Fruit fly (Drosophila melanogaster): Measurements from ENCODE around the gene CG31517.

The CG31517 gene

dm6 chr3R:13921806-13922515 is 26.3 kb upstream of the CG31517 start (continued):
- TF ChIP-seq CG6272 (GFP tag; IDR thresholded peaks at IDR 0.05) (peak; percentile 24; the same call in 1 of the 2 replicates), CG7987 (GFP tag; optimal IDR thresholded peaks at IDR 0.05) (no peak), HHEX (GFP tag; optimal IDR thresholded peaks at IDR 0.05) (no peak), CG17328 (GFP tag; IDR thresholded peaks at IDR 0.05) (no peak), tna (GFP tag; IDR thresholded peaks at IDR 0.05; ENCODE audit: partially characterized antibody) (no peak), Ets97D (GFP tag; optimal IDR thresholded peaks at IDR 0.05) (no peak), Med (GFP tag) (peak; percentile 78), Neu2 (GFP tag; optimal IDR thresholded peaks at IDR 0.05; ENCODE audit: borderline replicate concordance) (no peak), sd (tag; optimal IDR thresholded peaks at IDR 0.05) (no peak), CG2116 (GFP tag; optimal IDR thresholded peaks at IDR 0.05) (no peak), slp2 (GFP tag; optimal IDR thresholded peaks at IDR 0.05) (no peak), CG4820 (GFP tag; optimal IDR thresholded peaks at IDR 0.05) (no peak), CTCF (GFP tag; optimal IDR thresholded peaks at IDR 0.05) (no peak), amos (GFP tag; IDR thresholded peaks at IDR 0.05; ENCODE audit: partially characterized antibody) (no peak), Deaf1 (tag; optimal IDR thresholded peaks at IDR 0.05) (no peak), trem (tag; optimal IDR thresholded peaks at IDR 0.05) (peak; percentile 22), CG3281 (GFP tag; optimal IDR thresholded peaks at IDR 0.05) (no peak), sob (GFP tag; IDR thresholded peaks at IDR 0.05) (peak; percentile 61; the same call in 1 of the 2 replicates), CG4424 (GFP tag; optimal IDR thresholded peaks at IDR 0.05) (peak; percentile 53), Myb (GFP tag; optimal IDR thresholded peaks at IDR 0.05) (no peak), CG3407 (GFP tag; optimal IDR thresholded peaks at IDR 0.05) (no peak), unc-4 (GFP tag; IDR thresholded peaks at IDR 0.05; ENCODE audit: partially characterized antibody) (peak; percentile 44; the same call in 1 of the 2 replicates), CG5245 (GFP tag; optimal IDR thresholded peaks at IDR 0.05) (peak; percentile 19), chinmo (GFP tag; IDR thresholded peaks at IDR 0.05; ENCODE audit: partially characterized antibody) (no peak), cas (GFP tag; IDR thresholded peaks at IDR 0.05) (no peak), CG7357 (GFP tag; IDR thresholded peaks at IDR 0.05) (0 out of 3 replicates have a peak, but pooled peaks have one; percentile 43), salm (tag; optimal IDR thresholded peaks at IDR 0.05) (no peak), CG32767 (GFP tag; IDR thresholded peaks at IDR 0.05) (no peak), Asciz (GFP tag; optimal IDR thresholded peaks at IDR 0.05) (peak; percentile 34), Elba2 (GFP tag; optimal IDR thresholded peaks at IDR 0.05) (no peak), H2.0 (GFP tag; IDR thresholded peaks at IDR 0.05) (0 out of 2 replicates have a peak, but pooled peaks have one; percentile 31), Hmx (GFP tag; optimal IDR thresholded peaks at IDR 0.05) (no peak), lab (GFP tag; optimal IDR thresholded peaks at IDR 0.05) (peak; percentile 47), CG16779 (GFP tag; IDR thresholded peaks at IDR 0.05) (no peak), CG2875 (GFP tag; optimal IDR thresholded peaks at IDR 0.05) (no peak), tio (GFP tag; optimal IDR thresholded peaks at IDR 0.05) (no peak), sens-2 (GFP tag; IDR thresholded peaks at IDR 0.05) (0 out of 2 replicates have a peak, but pooled peaks have one; percentile 20), caup (GFP tag; optimal IDR thresholded peaks at IDR 0.05; ENCODE audit: severe bottlenecking) (no peak), Camta (GFP tag; optimal IDR thresholded peaks at IDR 0.05) (no peak), nom (GFP tag; optimal IDR thresholded peaks at IDR 0.05) (peak; percentile 77), CG3726 (GFP tag; IDR thresholded peaks at IDR 0.05) (0 out of 3 replicates have a peak, but pooled peaks have one; percentile 11), CG2889 (GFP tag; IDR thresholded peaks at IDR 0.05) (0 out of 3 replicates have a peak, but pooled peaks have one; percentile 27), CG14860 (GFP tag; IDR thresholded peaks at IDR 0.05; ENCODE audit: partially characterized antibody) (peak; percentile 45; the same call in 1 of the 3 replicates), CG6791 (GFP tag; IDR thresholded peaks at IDR 0.05; ENCODE audit: partially characterized antibody) (peak; percentile 59; the same call in 2 of the 3 replicates), ATbp (GFP tag; optimal IDR thresholded peaks at IDR 0.05) (peak; percentile 16), CG17385 (GFP tag; optimal IDR thresholded peaks at IDR 0.05) (no peak), CG10321 (GFP tag; IDR thresholded peaks at IDR 0.05) (no peak), ro (GFP tag; IDR thresholded peaks at IDR 0.05) (no peak), wek (GFP tag; optimal IDR thresholded peaks at IDR 0.05) (no peak)

All from whole organism, embryonic.